Worm (Caenorhabditis elegans): ENCODE data around the gene nep-21.

nep-21 gene

ce11 chrV:14187104-14187503 lies 39.2 kb downstream of the nep-21 start:
- TF ChIP-seq nhr-10 (tag; optimal IDR thresholded peaks at IDR 0.05) (no peak), ztf-4 (tag; optimal IDR thresholded peaks at IDR 0.05) (no peak)

ce11 chrV:14185438-14185837 lies 40.8 kb downstream of the nep-21 start, which contains the start of the genes trm-1 and ints-2:
trm-1 (minus strand) TSS chrV:14185612.
ints-2 (plus strand) TSS chrV:14185686.
- TF ChIP-seq ztf-11 (tag; optimal IDR thresholded peaks at IDR 0.05) (no peak), sem-4 (tag; optimal IDR thresholded peaks at IDR 0.05) (peak; percentile 22), lin-13 (GFP tag; optimal IDR thresholded peaks at IDR 0.05) (peak; percentile 56), fos-1 (tag; optimal IDR thresholded peaks at IDR 0.05) (peak; percentile 30), sma-3 (GFP tag; optimal IDR thresholded peaks at IDR 0.05) (peak; percentile 51), ama-1 (optimal IDR thresholded peaks at IDR 0.05) (peak; percentile 25), snpc-4 (tag; optimal IDR thresholded peaks at IDR 0.05) (no peak), skn-1 (tag; optimal IDR thresholded peaks at IDR 0.05) (no peak), gmeb-1 (tag; optimal IDR thresholded peaks at IDR 0.05) (peak; percentile 73), nhr-21 (tag; optimal IDR thresholded peaks at IDR 0.05) (no peak), elt-1 (tag; optimal IDR thresholded peaks at IDR 0.05) (no peak), unc-39 (tag; optimal IDR thresholded peaks at IDR 0.05) (no peak), C34F6.9 (tag; optimal IDR thresholded peaks at IDR 0.05) (peak; percentile 86), crh-2 (tag; optimal IDR thresholded peaks at IDR 0.05) (peak; percentile 64), lsy-2 (tag; optimal IDR thresholded peaks at IDR 0.05) (peak; percentile 60 to 80), nhr-25 (tag; optimal IDR thresholded peaks at IDR 0.05) (peak; percentile 68), nhr-12 (tag; optimal IDR thresholded peaks at IDR 0.05) (no peak), zag-1 (tag; optimal IDR thresholded peaks at IDR 0.05) (peak; percentile 42), unc-55 (GFP tag; optimal IDR thresholded peaks at IDR 0.05) (peak; percentile 82), nhr-6 (tag; optimal IDR thresholded peaks at IDR 0.05) (no peak), nhr-10 (tag; optimal IDR thresholded peaks at IDR 0.05) (peak; percentile 13), sma-9 (GFP tag; optimal IDR thresholded peaks at IDR 0.05) (peak; percentile 63), sma-9 (tag; optimal IDR thresholded peaks at IDR 0.05) (no peak), nhr-77 (tag; optimal IDR thresholded peaks at IDR 0.05) (no peak), egl-27 (tag; optimal IDR thresholded peaks at IDR 0.05) (peak; percentile 65), F13H6.1 (tag; optimal IDR thresholded peaks at IDR 0.05) (peak; percentile 45), nhr-129 (tag; optimal IDR thresholded peaks at IDR 0.05) (peak; percentile 60), nhr-11 (tag; optimal IDR thresholded peaks at IDR 0.05) (no peak), ceh-82 (tag; optimal IDR thresholded peaks at IDR 0.05) (no peak)

ce11 chrV:14182860-14183259 lies 43.4 kb downstream of the nep-21 start, which contains the start of gene cest-2.3:
cest-2.3 (minus strand) TSS chrV:14182960.
- TF ChIP-seq gmeb-1 (tag; optimal IDR thresholded peaks at IDR 0.05) (no peak), snpc-4 (tag; optimal IDR thresholded peaks at IDR 0.05) (no peak), aly-2 (tag; optimal IDR thresholded peaks at IDR 0.05) (no peak), ztf-4 (tag; optimal IDR thresholded peaks at IDR 0.05) (no peak), elt-1 (tag; optimal IDR thresholded peaks at IDR 0.05) (no peak), dmd-4 (tag; optimal IDR thresholded peaks at IDR 0.05) (no peak), ama-1 (optimal IDR thresholded peaks at IDR 0.05) (no peak), lin-11 (tag; optimal IDR thresholded peaks at IDR 0.05) (no peak), nhr-21 (tag; optimal IDR thresholded peaks at IDR 0.05) (no peak), zag-1 (tag; optimal IDR thresholded peaks at IDR 0.05) (no peak), nhr-10 (tag; optimal IDR thresholded peaks at IDR 0.05) (no peak), crh-2 (tag; optimal IDR thresholded peaks at IDR 0.05) (no peak), sma-9 (GFP tag; optimal IDR thresholded peaks at IDR 0.05) (no peak), sma-9 (tag; optimal IDR thresholded peaks at IDR 0.05) (no peak)

- TF ChIP-seq ama-1 (optimal IDR thresholded peaks at IDR 0.05), result no peak
- no peak for TF ChIP-seq mbf-1 (tag; optimal IDR thresholded peaks at IDR 0.05)
- no peak for TF ChIP-seq lin-11 (tag; optimal IDR thresholded peaks at IDR 0.05)
- TF ChIP-seq crh-2 (tag; optimal IDR thresholded peaks at IDR 0.05), result no peak
- TF ChIP-seq egl-27 (tag; optimal IDR thresholded peaks at IDR 0.05), result no peak
- no peak for TF ChIP-seq mdl-1 (tag; optimal IDR thresholded peaks at IDR 0.05)
- TF ChIP-seq gmeb-1 (tag; optimal IDR thresholded peaks at IDR 0.05), result no peak
- TF ChIP-seq nhr-129 (tag; optimal IDR thresholded peaks at IDR 0.05), result no peak
- no peak for TF ChIP-seq nhr-21 (tag; optimal IDR thresholded peaks at IDR 0.05)
- TF ChIP-seq elt-1 (tag; optimal IDR thresholded peaks at IDR 0.05), result no peak
- no peak for TF ChIP-seq ztf-11 (tag; optimal IDR thresholded peaks at IDR 0.05)
- TF ChIP-seq sem-4 (tag; optimal IDR thresholded peaks at IDR 0.05), result no peak
- no peak for TF ChIP-seq lin-39 (tag; optimal IDR thresholded peaks at IDR 0.05)
- no peak for TF ChIP-seq nhr-10 (tag; optimal IDR thresholded peaks at IDR 0.05)
These were observed 46.3 kb downstream of the nep-21 start, which contains the start of gene ZC376.8 for ce11 chrV:14179947-14180346. ZC376.8 (plus strand) TSS chrV:14180247.
